Fruit fly (Drosophila melanogaster) whole organism, pupa: ENCODE results near the gene nudC.

Experiments
- CG10348 ChIP-seq: fragments of 200-800 bp; sonication (Bioruptor generic); IDR thresholded peaks from 2 replicates; pipeline ENCODE4 v1.3.6; 2022; ENCODE audit warnings: missing biosample characterization, missing genetic modification characterization
- CG12605 ChIP-seq: fragments of 200-800 bp; sonication (Bioruptor generic); IDR thresholded peaks from 2 replicates; pipeline ENCODE4 v1.3.6; 2022; ENCODE audit warnings: missing biosample characterization, missing genetic modification characterization
- CG13204 ChIP-seq: fragments of 200-800 bp; sonication (Bioruptor generic); optimal IDR thresholded peaks from 2 replicates; lab custom pipeline; 2018; ENCODE audit warnings: missing biosample characterization, mild to moderate bottlenecking, missing genetic modification characterization, moderate library complexity
- CG14655 ChIP-seq: fragments of 200-800 bp; sonication (Bioruptor generic); optimal IDR thresholded peaks from 3 replicates; lab custom pipeline; 2017; ENCODE audit warnings: mild to moderate bottlenecking, missing biosample characterization, missing genetic modification reagents, missing genetic modification characterization
- CG15710 ChIP-seq: fragments of 200-800 bp; sonication (Bioruptor generic); optimal IDR thresholded peaks from 2 replicates; lab custom pipeline; 2018; ENCODE audit warnings: missing biosample characterization, mild to moderate bottlenecking, missing genetic modification characterization, moderate library complexity
- CG17806 ChIP-seq: fragments of 200-800 bp; sonication (Bioruptor generic); optimal IDR thresholded peaks from 2 replicates; lab custom pipeline; 2018; ENCODE audit warnings: missing biosample characterization, mild to moderate bottlenecking, missing genetic modification characterization, moderate library complexity
- CG32121 ChIP-seq: fragments of 200-800 bp; sonication (Bioruptor generic); IDR thresholded peaks from 2 replicates; pipeline ENCODE4 v1.3.6; 2022; ENCODE audit warnings: missing biosample characterization, missing genetic modification characterization
- CG34367 ChIP-seq: fragments of 200-800 bp; sonication (Bioruptor generic); optimal IDR thresholded peaks from 2 replicates; lab custom pipeline; 2018; ENCODE audit warnings: missing biosample characterization, mild to moderate bottlenecking, missing genetic modification characterization
- CG4496 ChIP-seq: fragments of 200-800 bp; sonication (Bioruptor generic); IDR thresholded peaks from 3 replicates; pipeline ENCODE4 v1.3.6; 2022; ENCODE audit warnings: missing biosample characterization, missing genetic modification characterization
- CG8159 ChIP-seq: fragments of 200-800 bp; sonication (Bioruptor generic); optimal IDR thresholded peaks from 3 replicates; lab custom pipeline; 2018; ENCODE audit warnings: missing biosample characterization, mild to moderate bottlenecking, missing genetic modification characterization, moderate library complexity
- CG8301 ChIP-seq: fragments of 200-800 bp; sonication (Bioruptor generic); optimal IDR thresholded peaks from 2 replicates; lab custom pipeline; 2018; ENCODE audit warnings: missing biosample characterization, mild to moderate bottlenecking, missing genetic modification characterization
- CG9948 ChIP-seq: fragments of 200-800 bp; sonication (Bioruptor generic); optimal IDR thresholded peaks from 2 replicates; lab custom pipeline; 2018; ENCODE audit warnings: missing biosample characterization, mild to moderate bottlenecking, missing genetic modification characterization, moderate library complexity
- D1 ChIP-seq: fragments of 200-800 bp; sonication (Bioruptor generic); optimal IDR thresholded peaks from 2 replicates; lab custom pipeline; 2018; ENCODE audit warnings: missing biosample characterization, mild to moderate bottlenecking, missing genetic modification characterization, moderate library complexity
- EcR ChIP-seq: fragments of 200-800 bp; sonication (Bioruptor generic); optimal IDR thresholded peaks from 3 replicates; lab custom pipeline; 2019; ENCODE audit warnings: missing biosample characterization, missing genetic modification characterization, mild to moderate bottlenecking, moderate library complexity, missing genetic modification reagents
- Ets98B ChIP-seq: fragments of 200-800 bp; sonication (Bioruptor generic); IDR thresholded peaks from 2 replicates; pipeline ENCODE4 v1.3.6; 2022; ENCODE audit warnings: missing biosample characterization, missing genetic modification characterization
- Pif1A ChIP-seq: fragments of 200-800 bp; sonication (Bioruptor generic); optimal IDR thresholded peaks from 3 replicates; lab custom pipeline; 2016; ENCODE audit warnings: missing biosample characterization, missing genetic modification characterization
- Pif1B ChIP-seq: fragments of 200-800 bp; sonication (Bioruptor generic); optimal IDR thresholded peaks from 3 replicates; lab custom pipeline; 2016; ENCODE audit warnings: missing biosample characterization, missing genetic modification characterization
- Snoo ChIP-seq: fragments of 200-800 bp; sonication (Bioruptor generic); optimal IDR thresholded peaks from 3 replicates; lab custom pipeline; 2017; ENCODE audit warnings: missing biosample characterization, mild to moderate bottlenecking, missing genetic modification characterization, inconsistent platforms
- fd96Ca ChIP-seq: fragments of 200-800 bp; sonication (Bioruptor generic); IDR thresholded peaks from 3 replicates; pipeline ENCODE4 v1.3.6; 2022; ENCODE audit warnings: missing biosample characterization, missing genetic modification characterization
- gl ChIP-seq: fragments of 200-800 bp; sonication (Bioruptor generic); optimal IDR thresholded peaks from 2 replicates; lab custom pipeline; 2018; ENCODE audit warnings: missing biosample characterization, mild to moderate bottlenecking, missing genetic modification characterization
- rn ChIP-seq: fragments of 200-800 bp; sonication (Bioruptor generic); IDR thresholded peaks from 2 replicates; pipeline ENCODE4 v1.3.6; 2022; ENCODE audit warnings: missing biosample characterization, missing genetic modification characterization

Gene nudC

DNA sequence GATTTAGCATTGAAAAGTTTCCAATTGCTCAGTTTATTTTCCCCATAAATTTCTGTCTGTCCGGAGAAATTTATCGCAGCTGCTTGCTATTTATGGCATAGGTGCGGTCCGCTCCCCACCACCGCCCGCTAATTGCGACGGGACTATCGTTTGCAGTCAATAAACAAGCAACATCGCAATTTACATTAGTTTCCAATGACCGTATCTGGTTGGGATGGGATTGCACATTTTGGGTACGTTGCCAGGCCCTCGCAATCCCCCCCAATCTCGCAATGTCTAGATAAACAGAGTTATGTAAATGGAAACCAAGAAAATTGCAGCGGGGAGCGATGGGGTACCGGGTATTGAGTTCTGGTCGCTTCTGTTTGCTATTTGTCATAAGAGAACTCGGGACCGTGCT lies at the start of gene nudC:
Gene nudC, plus strand, starts transcription at position 368 of the 400 bp plus-strand sequence.
- TF ChIP-seq CG8301 (no peak), CG10348 (GFP tag; lab: Robert Waterston, UW) (no peak), CG34367 (tag; lab: Kevin White, UChicago) (no peak), Pif1B (GFP tag; lab: Kevin White, UChicago) (no peak), CG4496 (no peak), Ets98B (GFP tag; lab: Robert Waterston, UW) (no peak), rn (GFP tag; lab: Robert Waterston, UW) (no peak), CG8159 (no peak), CG14655 (GFP tag; lab: Kevin White, UChicago) (no peak), CG17806 (no peak), CG32121 (GFP tag; lab: Robert Waterston, UW) (no peak), Snoo (tag; lab: Kevin White, UChicago) (no peak), CG13204 (no peak), D1 (tag; lab: Kevin White, UChicago) (no peak), CG9948 (tag; lab: Kevin White, UChicago) (no peak)

DNA sequence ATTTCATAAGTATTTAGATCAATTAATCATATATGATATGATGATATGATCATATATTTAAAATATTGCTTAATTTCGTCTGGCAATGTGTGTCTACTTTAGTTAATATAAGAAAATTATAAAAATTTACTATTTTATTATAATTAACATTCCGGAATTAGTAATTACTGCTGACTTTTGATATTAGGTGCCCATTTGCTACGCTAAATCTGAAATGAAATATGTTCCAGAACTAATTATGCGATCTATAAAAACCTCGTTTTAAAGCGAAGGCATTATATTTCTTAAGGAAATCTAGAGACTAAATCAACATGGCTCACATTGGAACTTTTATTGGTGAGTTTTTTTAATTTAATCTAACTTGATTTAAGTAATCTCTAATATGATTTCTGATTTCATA lies 49.6 kb upstream of the nudC start, which contains the start of gene CG42852:
Gene CG42852, plus strand, starts transcription at position 301 of the 400 bp plus-strand sequence.
- TF ChIP-seq CG13204 (no peak), fd96Ca (GFP tag; lab: Robert Waterston, UW) (no peak), CG14655 (GFP tag; lab: Kevin White, UChicago) (no peak)

DNA sequence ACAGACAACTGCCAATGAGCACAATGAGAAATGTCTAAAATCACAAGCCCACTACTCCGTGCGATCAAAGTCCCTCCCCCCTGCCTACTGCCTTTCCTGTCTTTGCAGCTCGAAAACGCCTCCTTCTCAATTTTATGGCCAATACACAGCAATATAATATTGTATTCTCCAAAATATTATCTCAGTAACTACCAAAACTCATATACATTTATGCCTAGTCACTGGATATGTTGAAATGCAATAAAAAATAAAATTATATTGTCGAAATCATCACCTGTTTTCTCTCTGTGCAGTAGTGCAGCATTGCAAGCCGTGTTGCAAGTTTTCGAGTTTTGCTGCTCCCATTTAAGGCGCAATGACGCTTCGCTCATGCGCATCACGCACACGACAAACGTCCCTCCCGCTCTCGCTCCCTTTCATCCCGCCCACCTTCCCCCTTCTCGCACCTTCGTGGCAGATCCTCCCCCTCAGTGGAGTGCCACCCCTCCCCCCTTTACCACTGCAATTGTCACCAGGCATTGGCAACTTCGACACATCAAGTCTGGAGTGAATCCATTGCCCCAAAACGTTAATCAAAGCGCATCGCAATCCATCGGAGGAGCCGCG lies 46.2 kb upstream of the nudC start:
- TF ChIP-seq Pif1A: peak; percentile 92
- TF ChIP-seq CG15710: peak; percentile 85
- TF ChIP-seq CG32121 (GFP tag; lab: Robert Waterston, UW): peak; percentile 80
- peak; percentile 88 for TF ChIP-seq Ets98B (GFP tag; lab: Robert Waterston, UW)
- peak; percentile 89 for TF ChIP-seq Pif1B (GFP tag; lab: Kevin White, UChicago)
- TF ChIP-seq CG9948 (tag; lab: Kevin White, UChicago): peak; percentile 80
- TF ChIP-seq CG14655 (GFP tag; lab: Kevin White, UChicago): peak; percentile 91
- peak; percentile 84 for TF ChIP-seq CG8159
- peak; percentile 91 for TF ChIP-seq CG8301
- TF ChIP-seq CG4496: peak; percentile 87
- peak; percentile 75 for TF ChIP-seq Snoo (tag; lab: Kevin White, UChicago)
- peak; percentile 84 for TF ChIP-seq CG12605 (GFP tag; lab: Robert Waterston, UW)
- no peak for TF ChIP-seq CG10348 (GFP tag; lab: Robert Waterston, UW)
- peak; percentile 79 for TF ChIP-seq CG34367 (tag; lab: Kevin White, UChicago)
- peak; percentile 34 for TF ChIP-seq EcR
- peak; percentile 71 for TF ChIP-seq rn (GFP tag; lab: Robert Waterston, UW)
- peak; percentile 65 for TF ChIP-seq D1 (tag; lab: Kevin White, UChicago)
- TF ChIP-seq CG13204: peak; percentile 81
- TF ChIP-seq gl (tag; lab: Kevin White, UChicago): peak; percentile 82
- TF ChIP-seq CG17806: peak; percentile 87
- peak; percentile 87 for TF ChIP-seq fd96Ca (GFP tag; lab: Robert Waterston, UW)

DNA sequence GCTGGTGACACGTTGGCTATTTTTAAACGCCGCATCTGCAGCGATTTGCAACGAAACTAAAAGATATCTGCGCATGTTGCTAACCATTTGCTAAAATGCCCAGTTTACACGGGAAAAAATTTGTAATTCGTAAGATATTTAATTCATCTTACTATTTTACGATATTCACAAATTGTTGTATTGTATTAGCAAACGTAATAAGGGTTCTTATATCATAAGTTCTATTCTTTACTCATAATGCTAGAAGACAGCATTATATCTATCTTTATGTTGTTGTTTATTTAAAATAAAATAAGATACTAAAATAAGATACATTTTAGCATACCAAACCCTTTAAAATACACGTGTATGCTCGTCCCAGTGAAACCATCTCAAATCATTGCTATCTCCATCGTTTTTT lies 45.3 kb upstream of the nudC start:
- TF ChIP-seq CG9948 (tag; lab: Kevin White, UChicago) (peak; percentile 60), CG32121 (GFP tag; lab: Robert Waterston, UW) (no peak), gl (tag; lab: Kevin White, UChicago) (no peak), Snoo (tag; lab: Kevin White, UChicago) (no peak), CG10348 (GFP tag; lab: Robert Waterston, UW) (no peak), EcR (no peak), CG15710 (peak; percentile 54), CG8159 (peak; percentile 65), Pif1A (no peak), CG8301 (peak; percentile 27), fd96Ca (GFP tag; lab: Robert Waterston, UW) (no peak), CG13204 (no peak), rn (GFP tag; lab: Robert Waterston, UW) (no peak), CG4496 (0 out of 3 replicates have a peak, but pooled peaks have one; percentile 24), CG34367 (tag; lab: Kevin White, UChicago) (peak; percentile 34), Ets98B (GFP tag; lab: Robert Waterston, UW) (0 out of 2 replicates have a peak, but pooled peaks have one; percentile 6), CG12605 (GFP tag; lab: Robert Waterston, UW) (peak; percentile 28; the same call in 1 of the 2 replicates), Pif1B (GFP tag; lab: Kevin White, UChicago) (no peak), CG14655 (GFP tag; lab: Kevin White, UChicago) (peak; percentile 62), CG17806 (peak; percentile 43), D1 (tag; lab: Kevin White, UChicago) (no peak)

DNA sequence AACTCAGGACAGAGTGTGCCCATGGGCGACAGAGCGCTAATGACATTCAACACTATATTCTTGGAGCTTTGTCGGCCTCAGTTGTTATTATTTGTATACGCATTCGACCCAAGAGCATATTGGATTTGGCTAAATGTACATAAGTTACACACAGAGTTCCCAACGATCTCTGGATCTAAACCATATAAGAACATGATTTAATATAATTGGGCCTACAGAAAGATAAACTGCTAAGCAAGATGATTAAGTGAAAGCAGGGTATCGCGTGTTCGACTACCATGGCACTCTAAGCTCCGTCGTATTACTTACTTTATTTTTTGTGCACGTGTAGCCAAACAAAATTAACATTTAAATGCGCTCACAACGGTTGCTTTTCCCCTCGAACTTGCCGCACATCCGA lies 44.5 kb upstream of the nudC start:
- TF ChIP-seq CG9948 (tag; lab: Kevin White, UChicago) (peak; percentile 29), CG4496 (no peak), CG8301 (peak; percentile 35), CG17806 (peak; percentile 12), CG14655 (GFP tag; lab: Kevin White, UChicago) (peak; percentile 23)
